Worm (Caenorhabditis elegans) whole organism, early embryonic: Measurements from ENCODE around the gene W09D6.5.

ENCODE experiments used
- B0310.2 ChIP-seq: sonication (generic microtip); optimal IDR thresholded peaks from 2 replicates; lab custom pipeline; 2016; ENCODE audit warnings: mild to moderate bottlenecking, missing genetic modification characterization, missing compliant biosample characterization
- F13C5.2 ChIP-seq: sonication (generic microtip); optimal IDR thresholded peaks from 2 replicates; lab custom pipeline; 2017; ENCODE audit warnings: mild to moderate bottlenecking, missing genetic modification characterization, inconsistent platforms, missing compliant biosample characterization
- aly-1 ChIP-seq: sonication (generic microtip); optimal IDR thresholded peaks from 2 replicates; lab custom pipeline; 2016; ENCODE audit warnings: missing genetic modification characterization, missing compliant biosample characterization
- ama-1 ChIP-seq: fragments of 150-350 bp; optimal IDR thresholded peaks from 2 replicates; lab custom pipeline; 2014
- ceh-13 ChIP-seq: fragments of 200-800 bp; sonication (Bioruptor generic); optimal IDR thresholded peaks from 2 replicates; lab custom pipeline; 2018; ENCODE audit warnings: mild to moderate bottlenecking, missing genetic modification characterization, missing compliant biosample characterization
- ceh-36 ChIP-seq: sonication (generic microtip); optimal IDR thresholded peaks from 2 replicates; lab custom pipeline; 2016; ENCODE audit warnings: missing genetic modification characterization, inconsistent platforms, missing compliant biosample characterization
- ets-7 ChIP-seq: sonication (generic microtip); optimal IDR thresholded peaks from 2 replicates; lab custom pipeline; 2016; ENCODE audit warnings: missing genotype, missing genetic modification characterization, missing compliant biosample characterization
- flt-1 ChIP-seq: fragments of 200-800 bp; sonication (Bioruptor generic); IDR thresholded peaks from 2 replicates; pipeline ENCODE4 v1.3.6; 2022; ENCODE audit warnings: missing genetic modification characterization, missing compliant biosample characterization
- hmbx-1 ChIP-seq: sonication (generic microtip); optimal IDR thresholded peaks from 2 replicates; lab custom pipeline; 2016; ENCODE audit warnings: mild to moderate bottlenecking, missing genetic modification characterization, missing compliant biosample characterization
- hmg-4 ChIP-seq: fragments of 200-800 bp; sonication (Bioruptor generic); optimal IDR thresholded peaks from 2 replicates; lab custom pipeline; 2018; ENCODE audit warnings: mild to moderate bottlenecking, missing genetic modification characterization, missing compliant biosample characterization
- hnd-1 ChIP-seq: sonication (generic microtip); optimal IDR thresholded peaks from 2 replicates; lab custom pipeline; 2016; ENCODE audit warnings: missing genetic modification characterization, missing compliant biosample characterization
- pes-1 ChIP-seq: fragments of 200-800 bp; sonication (Bioruptor generic); IDR thresholded peaks from 2 replicates; pipeline ENCODE4 v1.3.6; 2022; ENCODE audit warnings: missing genetic modification reagents, missing genetic modification characterization, missing compliant biosample characterization
- scrt-1 ChIP-seq: fragments of 200-800 bp; sonication (Bioruptor generic); IDR thresholded peaks from 2 replicates; pipeline ENCODE4 v1.3.6; 2022; ENCODE audit warnings: missing genetic modification characterization, missing compliant biosample characterization
- sea-1 ChIP-seq: fragments of 200-800 bp; sonication (Bioruptor generic); conservative IDR thresholded peaks from 2 replicates; pipeline ENCODE4 v1.3.6; 2022; ENCODE audit warnings: missing genetic modification characterization, missing compliant biosample characterization
- tbx-11 ChIP-seq: fragments of 200-800 bp; sonication (Bioruptor generic); IDR thresholded peaks from 2 replicates; pipeline ENCODE4 v1.3.6; 2022; ENCODE audit warnings: missing genetic modification characterization, missing compliant biosample characterization
- tbx-37 ChIP-seq: fragments of 200-800 bp; sonication (Bioruptor generic); conservative IDR thresholded peaks from 2 replicates; pipeline ENCODE4 v1.3.6; 2022; ENCODE audit warnings: missing genetic modification reagents, missing genetic modification characterization, missing compliant biosample characterization
- tra-4 ChIP-seq: sonication (generic microtip); optimal IDR thresholded peaks from 2 replicates; lab custom pipeline; 2017; ENCODE audit warnings: missing genetic modification characterization, missing compliant biosample characterization

Gene W09D6.5

DNA sequence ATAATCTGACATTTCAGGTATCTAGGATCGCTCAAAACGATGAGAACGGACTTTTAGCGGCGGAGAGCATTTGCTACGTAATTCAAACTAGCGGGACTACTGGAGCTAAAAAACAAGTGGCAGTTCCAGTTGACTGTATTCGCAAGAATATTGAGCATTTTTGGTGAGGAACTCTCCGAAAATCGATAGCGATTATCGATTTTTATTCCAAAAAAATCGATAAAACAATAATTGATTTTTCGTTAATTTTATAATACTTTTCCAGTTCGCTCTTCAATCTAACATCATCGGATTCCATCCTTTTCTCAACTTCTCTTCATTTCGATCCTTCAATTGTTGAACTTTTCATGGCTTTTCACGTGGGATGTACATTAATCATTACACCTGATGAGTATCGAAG, 19.0 kb upstream of the W09D6.5 start:
- no peak for TF ChIP-seq tra-4 (tag; lab: Kevin White, UChicago)
- no peak for TF ChIP-seq pes-1 (GFP tag; lab: Robert Waterston, UW)
- no peak for TF ChIP-seq ets-7 (tag; lab: Kevin White, UChicago)
- no peak for TF ChIP-seq ceh-36 (tag; lab: Kevin White, UChicago)
- no peak for TF ChIP-seq scrt-1 (GFP tag; lab: Robert Waterston, UW)
- no peak for TF ChIP-seq F13C5.2 (tag; lab: Kevin White, UChicago)
- TF ChIP-seq flt-1 = no peak
- no peak for TF ChIP-seq hmg-4 (GFP tag; lab: Kevin White, UChicago)
- no peak for TF ChIP-seq aly-1 (tag; lab: Kevin White, UChicago)
- TF ChIP-seq sea-1 = no peak
- TF ChIP-seq B0310.2 (tag; lab: Kevin White, UChicago) = no peak
- no peak for TF ChIP-seq hnd-1
- TF ChIP-seq ceh-13 (GFP tag; lab: Kevin White, UChicago) = no peak
- TF ChIP-seq ama-1 = no peak
- no peak for TF ChIP-seq tbx-11
- no peak for TF ChIP-seq hmbx-1 (tag; lab: Kevin White, UChicago)

DNA sequence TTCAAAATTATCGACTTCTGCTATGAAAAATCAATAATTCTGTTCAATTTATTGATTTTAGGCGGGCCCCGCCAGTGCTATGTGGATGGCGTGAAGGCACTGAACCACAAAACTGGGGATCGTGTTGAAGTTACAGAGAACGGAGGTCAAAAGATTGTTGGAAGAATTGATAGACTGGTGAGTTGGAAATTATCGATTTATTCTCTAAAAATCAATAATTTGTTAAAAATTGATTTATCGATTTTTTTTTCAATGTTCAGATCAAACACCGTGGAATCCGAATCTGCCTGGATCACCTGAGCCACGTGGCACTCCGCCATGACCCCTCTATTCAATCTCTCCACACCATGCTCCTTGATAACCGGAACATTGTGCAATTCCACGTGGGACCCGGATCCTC, 18.1 kb upstream of the W09D6.5 start:
- TF ChIP-seq scrt-1 (GFP tag; lab: Robert Waterston, UW) (no peak), aly-1 (tag; lab: Kevin White, UChicago) (no peak), ceh-13 (GFP tag; lab: Kevin White, UChicago) (no peak), hmbx-1 (tag; lab: Kevin White, UChicago) (no peak), flt-1 (no peak), F13C5.2 (tag; lab: Kevin White, UChicago) (no peak), tbx-37 (GFP tag; lab: Robert Waterston, UW) (no peak), hnd-1 (no peak), ets-7 (tag; lab: Kevin White, UChicago) (no peak), B0310.2 (tag; lab: Kevin White, UChicago) (no peak), tra-4 (tag; lab: Kevin White, UChicago) (no peak), tbx-11 (no peak), ama-1 (no peak), pes-1 (GFP tag; lab: Robert Waterston, UW) (no peak), sea-1 (no peak), hmg-4 (GFP tag; lab: Kevin White, UChicago) (no peak), ceh-36 (tag; lab: Kevin White, UChicago) (no peak)

DNA sequence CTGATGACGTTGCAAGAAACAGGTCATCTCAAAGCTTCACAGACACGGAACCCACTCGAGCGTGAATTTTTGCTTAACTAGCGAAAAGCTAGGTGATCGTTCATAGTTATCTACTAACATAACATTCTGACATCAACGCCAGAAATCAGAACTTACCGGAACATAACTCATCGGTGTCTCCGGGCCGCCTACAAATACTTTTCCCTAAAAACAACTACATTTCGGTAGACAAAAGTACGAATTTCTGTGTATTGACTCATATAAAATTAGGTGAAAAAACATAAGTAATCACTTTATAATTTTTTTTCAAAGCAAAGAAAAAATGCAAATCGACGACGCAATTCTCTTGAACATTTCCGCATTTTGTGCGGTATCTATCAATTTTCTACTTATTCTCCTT, 14.1 kb upstream of the W09D6.5 start, which contains the start of gene str-261:
Gene str-261, plus strand, starts transcription at position 301 of the 400 bp plus-strand sequence.
- TF ChIP-seq ets-7 (tag; lab: Kevin White, UChicago) (no peak), tbx-37 (GFP tag; lab: Robert Waterston, UW) (no peak), tbx-11 (no peak), B0310.2 (tag; lab: Kevin White, UChicago) (no peak), sea-1 (no peak), hnd-1 (no peak), pes-1 (GFP tag; lab: Robert Waterston, UW) (no peak), hmbx-1 (tag; lab: Kevin White, UChicago) (no peak), hmg-4 (GFP tag; lab: Kevin White, UChicago) (no peak)

DNA sequence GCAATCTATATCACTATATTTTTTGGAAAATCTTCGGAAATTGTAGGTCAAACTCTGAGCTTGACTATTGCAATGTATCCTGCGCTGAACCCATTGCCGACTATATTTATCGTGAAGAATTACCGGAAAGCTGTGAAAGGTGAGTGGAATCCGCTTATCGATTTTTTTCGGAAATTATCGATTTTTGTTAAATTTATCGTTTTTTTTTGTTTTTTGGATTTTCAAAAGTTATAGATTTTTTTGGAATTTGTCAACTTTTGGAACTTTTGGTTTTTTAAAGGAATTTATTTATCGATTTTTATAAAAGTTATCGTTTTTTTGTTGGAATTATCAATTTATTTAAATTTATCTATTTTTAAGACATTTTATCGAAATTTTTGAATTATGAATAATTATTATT, 11.5 kb upstream of the W09D6.5 start:
- TF ChIP-seq hnd-1 = no peak
- TF ChIP-seq hmbx-1 (tag; lab: Kevin White, UChicago) = no peak
- TF ChIP-seq ama-1 = no peak
- no peak for TF ChIP-seq tra-4 (tag; lab: Kevin White, UChicago)
- TF ChIP-seq F13C5.2 (tag; lab: Kevin White, UChicago) = no peak
- TF ChIP-seq ceh-13 (GFP tag; lab: Kevin White, UChicago) = no peak
- no peak for TF ChIP-seq tbx-11
- no peak for TF ChIP-seq hmg-4 (GFP tag; lab: Kevin White, UChicago)
- no peak for TF ChIP-seq scrt-1 (GFP tag; lab: Robert Waterston, UW)
- no peak for TF ChIP-seq pes-1 (GFP tag; lab: Robert Waterston, UW)
- no peak for TF ChIP-seq tbx-37 (GFP tag; lab: Robert Waterston, UW)
- no peak for TF ChIP-seq aly-1 (tag; lab: Kevin White, UChicago)
- no peak for TF ChIP-seq ceh-36 (tag; lab: Kevin White, UChicago)
- TF ChIP-seq ets-7 (tag; lab: Kevin White, UChicago) = no peak
- no peak for TF ChIP-seq flt-1
- TF ChIP-seq B0310.2 (tag; lab: Kevin White, UChicago) = no peak

DNA sequence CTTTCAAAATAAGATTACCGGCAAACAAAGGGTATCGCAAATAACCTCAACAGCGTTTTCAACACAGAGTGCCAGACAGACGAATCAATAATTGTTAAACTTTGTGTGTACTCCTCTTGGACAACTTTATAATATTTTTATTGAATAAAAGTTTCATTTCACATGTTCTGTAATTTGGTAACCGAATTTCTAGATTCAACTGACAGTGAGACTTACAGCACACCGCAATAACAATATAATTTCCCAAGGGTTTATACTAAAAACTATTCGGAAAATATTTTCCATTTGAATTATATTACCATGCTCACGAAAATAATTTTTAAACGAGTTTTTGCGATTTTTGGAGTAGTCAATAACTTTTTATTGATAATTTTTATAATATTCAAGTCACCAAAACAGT, 10.9 kb upstream of the W09D6.5 start, which contains the start of gene str-246:
Gene str-246, plus strand, starts transcription at position 301 of the 400 bp plus-strand sequence.
- TF ChIP-seq hmg-4 (GFP tag; lab: Kevin White, UChicago) = no peak
- TF ChIP-seq B0310.2 (tag; lab: Kevin White, UChicago) = no peak
- no peak for TF ChIP-seq ceh-13 (GFP tag; lab: Kevin White, UChicago)
- no peak for TF ChIP-seq hnd-1
- TF ChIP-seq ets-7 (tag; lab: Kevin White, UChicago) = no peak
- no peak for TF ChIP-seq ceh-36 (tag; lab: Kevin White, UChicago)
- no peak for TF ChIP-seq scrt-1 (GFP tag; lab: Robert Waterston, UW)
- no peak for TF ChIP-seq aly-1 (tag; lab: Kevin White, UChicago)

DNA sequence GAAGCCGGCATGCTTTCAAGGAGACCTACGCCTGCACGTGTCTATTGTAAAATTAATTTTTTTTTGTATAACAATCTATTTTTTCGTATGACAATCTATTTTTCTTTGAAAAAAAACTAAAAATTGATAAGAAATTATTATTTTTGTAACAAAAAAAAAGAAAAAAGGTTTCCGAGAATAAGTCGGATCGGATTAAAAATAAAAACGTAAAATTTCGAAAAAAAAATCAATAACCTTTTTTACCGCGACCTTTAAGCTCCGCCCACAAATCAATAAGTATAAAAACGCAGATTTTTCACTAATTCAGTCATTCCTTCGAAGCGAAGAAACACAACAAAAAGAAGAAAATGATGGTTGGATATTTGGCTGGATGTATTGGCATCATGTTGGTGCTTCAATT, 8.8 kb upstream of the W09D6.5 start, which contains the start of gene W09D6.4:
Gene W09D6.4, plus strand, starts transcription at position 301 of the 400 bp plus-strand sequence.
- TF ChIP-seq F13C5.2 (tag; lab: Kevin White, UChicago) (no peak), hmg-4 (GFP tag; lab: Kevin White, UChicago) (no peak), tbx-11 (no peak), hmbx-1 (tag; lab: Kevin White, UChicago) (no peak), B0310.2 (tag; lab: Kevin White, UChicago) (no peak), aly-1 (tag; lab: Kevin White, UChicago) (no peak)

DNA sequence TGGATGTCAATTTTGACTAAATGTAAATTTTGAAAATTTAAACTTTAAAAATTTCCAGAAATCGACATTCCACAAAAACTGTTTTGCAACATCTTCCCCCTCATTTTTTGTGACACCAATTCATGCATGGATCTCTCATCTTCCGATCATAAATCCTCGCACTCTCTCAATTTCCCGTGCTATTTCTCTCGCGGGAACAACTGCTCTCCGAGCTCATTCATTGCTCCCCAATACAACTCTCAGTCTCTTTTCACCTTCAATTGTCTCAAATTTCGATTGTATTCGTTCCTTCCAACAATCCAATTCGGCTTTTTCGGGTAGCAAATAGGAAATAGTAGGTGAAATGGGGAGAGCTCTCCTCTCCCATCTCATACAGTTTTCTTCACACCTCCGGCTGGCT, 5.7 kb upstream of the W09D6.5 start:
- TF ChIP-seq flt-1 (no peak), F13C5.2 (tag; lab: Kevin White, UChicago) (no peak), hmg-4 (GFP tag; lab: Kevin White, UChicago) (no peak), sea-1 (no peak), hmbx-1 (tag; lab: Kevin White, UChicago) (no peak), tbx-11 (no peak), B0310.2 (tag; lab: Kevin White, UChicago) (no peak), scrt-1 (GFP tag; lab: Robert Waterston, UW) (no peak), pes-1 (GFP tag; lab: Robert Waterston, UW) (no peak), ceh-36 (tag; lab: Kevin White, UChicago) (no peak), tbx-37 (GFP tag; lab: Robert Waterston, UW) (no peak), ama-1 (no peak), ceh-13 (GFP tag; lab: Kevin White, UChicago) (no peak), hnd-1 (no peak), ets-7 (tag; lab: Kevin White, UChicago) (no peak)
